Fruit fly (Drosophila melanogaster) whole organism, adult: ENCODE data around the gene CG32117.

ENCODE experiments used
- CG12768 ChIP-seq: fragments of 200-800 bp; sonication (Bioruptor generic); optimal IDR thresholded peaks from 2 replicates; lab custom pipeline; 2017; ENCODE audit warnings: missing biosample characterization, missing genetic modification characterization, mild to moderate bottlenecking, moderate library complexity, missing genetic modification reagents
- Crg-1 ChIP-seq: fragments of 200-800 bp; sonication (Bioruptor generic); optimal IDR thresholded peaks from 2 replicates; lab custom pipeline; 2016; ENCODE audit warnings: missing biosample characterization, missing genetic modification characterization

- no peak for TF ChIP-seq CG12768
- no peak for TF ChIP-seq Crg-1 (GFP tag; lab: Kevin White, UChicago)
Measured at dm6 chr3L:12903611-12904010, at the start of gene CG32117.
